Worm (Caenorhabditis elegans) whole organism, late embryonic: ENCODE data around the gene nsph-3.2.

Experiments used
- C08G9.2 ChIP-seq: sonication (generic microtip); optimal IDR thresholded peaks from 2 replicates; lab custom pipeline; 2016; ENCODE audit warnings: mild to moderate bottlenecking, missing genetic modification characterization, moderate library complexity, missing compliant biosample characterization
- C38D4.7 ChIP-seq: fragments of 200-800 bp; sonication (Bioruptor generic); optimal IDR thresholded peaks from 2 replicates; lab custom pipeline; 2018; ENCODE audit warnings: mild to moderate bottlenecking, missing genetic modification characterization, moderate library complexity, missing compliant biosample characterization
- T23F11.4 ChIP-seq: fragments of 200-800 bp; sonication (Bioruptor generic); optimal IDR thresholded peaks from 2 replicates; lab custom pipeline; 2018; ENCODE audit warnings: mild to moderate bottlenecking, missing genetic modification characterization, missing compliant biosample characterization
- Y22D7AL.16 ChIP-seq: sonication (generic microtip); optimal IDR thresholded peaks from 2 replicates; lab custom pipeline; 2016; ENCODE audit warnings: missing genetic modification characterization, missing compliant biosample characterization
- ahr-1 ChIP-seq: sonication (generic microtip); optimal IDR thresholded peaks from 2 replicates; lab custom pipeline; 2016; ENCODE audit warnings: missing genetic modification characterization, missing compliant biosample characterization
- ama-1 ChIP-seq: fragments of 150-350 bp; optimal IDR thresholded peaks from 2 replicates; lab custom pipeline; 2014
- ceh-14 ChIP-seq: sonication (generic microtip); optimal IDR thresholded peaks from 2 replicates; lab custom pipeline; 2016; ENCODE audit warnings: missing genotype, missing genetic modification characterization, missing compliant biosample characterization
- ceh-19 ChIP-seq: fragments of 200-800 bp; sonication (Bioruptor generic); optimal IDR thresholded peaks from 2 replicates; lab custom pipeline; 2018; ENCODE audit warnings: mild to moderate bottlenecking, missing genetic modification characterization, missing compliant biosample characterization
- ceh-2 ChIP-seq: sonication (generic microtip); optimal IDR thresholded peaks from 2 replicates; lab custom pipeline; 2016; ENCODE audit warnings: missing genotype, missing genetic modification characterization, missing compliant biosample characterization
- ceh-22 ChIP-seq: sonication (generic microtip); optimal IDR thresholded peaks from 2 replicates; lab custom pipeline; 2017; ENCODE audit warnings: missing biosample characterization, missing genetic modification characterization
- ceh-24 ChIP-seq: sonication (generic microtip); optimal IDR thresholded peaks from 2 replicates; lab custom pipeline; 2016; ENCODE audit warnings: mild to moderate bottlenecking, missing genetic modification characterization, missing compliant biosample characterization
- ceh-30 ChIP-seq: fragments of 150-350 bp; optimal IDR thresholded peaks from 2 replicates; lab custom pipeline; 2014; ENCODE audit warnings: missing biosample characterization, missing genetic modification characterization
- ceh-31 ChIP-seq: sonication (generic microtip); optimal IDR thresholded peaks from 2 replicates; lab custom pipeline; 2016; ENCODE audit warnings: missing genetic modification characterization, missing compliant biosample characterization
- ceh-34 ChIP-seq: sonication (generic microtip); optimal IDR thresholded peaks from 2 replicates; lab custom pipeline; 2016; ENCODE audit warnings: mild to moderate bottlenecking, missing genetic modification characterization, missing compliant biosample characterization
- ceh-45 ChIP-seq: fragments of 200-800 bp; sonication (Bioruptor generic); IDR thresholded peaks from 2 replicates; pipeline ENCODE4 v1.3.6; 2022; ENCODE audit warnings: missing genetic modification reagents, missing genetic modification characterization, missing compliant biosample characterization
- ceh-6 ChIP-seq: fragments of 200-800 bp; sonication (Bioruptor generic); optimal IDR thresholded peaks from 2 replicates; lab custom pipeline; 2018; ENCODE audit warnings: mild to moderate bottlenecking, missing genetic modification characterization, missing compliant biosample characterization
- dmd-4 ChIP-seq: sonication (generic microtip); optimal IDR thresholded peaks from 2 replicates; lab custom pipeline; 2016; ENCODE audit warnings: borderline replicate concordance, missing genetic modification characterization, missing compliant biosample characterization
- dve-1 ChIP-seq: sonication (generic microtip); optimal IDR thresholded peaks from 2 replicates; lab custom pipeline; 2017; ENCODE audit warnings: antibody characterized with exemption, mild to moderate bottlenecking, missing genetic modification characterization, missing compliant biosample characterization
- elt-4 ChIP-seq: sonication (generic microtip); optimal IDR thresholded peaks from 2 replicates; lab custom pipeline; 2016; ENCODE audit warnings: missing genetic modification characterization, missing compliant biosample characterization
- ets-4 ChIP-seq: sonication (generic microtip); optimal IDR thresholded peaks from 2 replicates; lab custom pipeline; 2016; ENCODE audit warnings: missing genetic modification characterization, missing compliant biosample characterization
- fax-1 ChIP-seq: sonication (generic microtip); optimal IDR thresholded peaks from 2 replicates; lab custom pipeline; 2016; ENCODE audit warnings: missing genotype, missing genetic modification characterization, missing compliant biosample characterization
- fkh-10 ChIP-seq: fragments of 150-350 bp; optimal IDR thresholded peaks from 2 replicates; lab custom pipeline; 2014; ENCODE audit warnings: missing biosample characterization, missing genetic modification reagents, missing genetic modification characterization
- fkh-6 ChIP-seq: sonication (generic microtip); optimal IDR thresholded peaks from 2 replicates; lab custom pipeline; 2016; ENCODE audit warnings: missing genetic modification characterization, missing compliant biosample characterization
- gmeb-2 ChIP-seq: sonication (generic microtip); optimal IDR thresholded peaks from 2 replicates; lab custom pipeline; 2016; ENCODE audit warnings: missing genetic modification characterization, inconsistent platforms, missing compliant biosample characterization
- hlh-13 ChIP-seq: fragments of 200-800 bp; sonication (Bioruptor generic); optimal IDR thresholded peaks from 2 replicates; lab custom pipeline; 2018; ENCODE audit warnings: mild to moderate bottlenecking, missing genetic modification characterization, missing compliant biosample characterization
- hlh-15 ChIP-seq: sonication (generic microtip); optimal IDR thresholded peaks from 2 replicates; lab custom pipeline; 2016; ENCODE audit warnings: missing genetic modification characterization, missing compliant biosample characterization
- hlh-30 ChIP-seq: sonication (generic microtip); optimal IDR thresholded peaks from 2 replicates; lab custom pipeline; 2017; ENCODE audit warnings: antibody characterized with exemption, missing genetic modification characterization, missing compliant biosample characterization; ENCODE audit not compliant: insufficient read depth
- lim-6 ChIP-seq: sonication (generic microtip); optimal IDR thresholded peaks from 2 replicates; lab custom pipeline; 2016; ENCODE audit warnings: missing genetic modification characterization, missing compliant biosample characterization
- lin-11 ChIP-seq: fragments of 200-800 bp; sonication (Bioruptor generic); optimal IDR thresholded peaks from 2 replicates; lab custom pipeline; 2018; ENCODE audit warnings: mild to moderate bottlenecking, missing genetic modification characterization, missing compliant biosample characterization
- nfya-1 ChIP-seq: sonication (generic microtip); optimal IDR thresholded peaks from 2 replicates; lab custom pipeline; 2017; ENCODE audit warnings: missing genetic modification characterization, mild to moderate bottlenecking, missing compliant biosample characterization, antibody characterized with exemption, moderate library complexity
- nhr-11 ChIP-seq: fragments of 150-350 bp; optimal IDR thresholded peaks from 2 replicates; lab custom pipeline; 2014; ENCODE audit warnings: missing biosample characterization, missing genetic modification characterization
- nhr-232 ChIP-seq: sonication (generic microtip); optimal IDR thresholded peaks from 2 replicates; lab custom pipeline; 2016; ENCODE audit warnings: missing genetic modification characterization, missing compliant biosample characterization
- npax-4 ChIP-seq: sonication (generic microtip); optimal IDR thresholded peaks from 2 replicates; lab custom pipeline; 2016; ENCODE audit warnings: missing genetic modification characterization, missing compliant biosample characterization
- odd-2 ChIP-seq: sonication (generic microtip); optimal IDR thresholded peaks from 2 replicates; lab custom pipeline; 2017; ENCODE audit warnings: antibody characterized with exemption, mild to moderate bottlenecking, missing genetic modification characterization, missing compliant biosample characterization
- pag-3 ChIP-seq: sonication (generic microtip); optimal IDR thresholded peaks from 2 replicates; lab custom pipeline; 2016; ENCODE audit warnings: missing compliant biosample characterization, missing genetic modification characterization, borderline replicate concordance
- pat-9 ChIP-seq: fragments of 200-800 bp; sonication (Bioruptor generic); optimal IDR thresholded peaks from 2 replicates; lab custom pipeline; 2018; ENCODE audit warnings: mild to moderate bottlenecking, missing genetic modification characterization, moderate library complexity, missing compliant biosample characterization
- pax-1 ChIP-seq: fragments of 150-350 bp; optimal IDR thresholded peaks from 2 replicates; lab custom pipeline; 2014; ENCODE audit warnings: missing biosample characterization, missing genetic modification characterization
- pros-1 ChIP-seq: fragments of 150-350 bp; optimal IDR thresholded peaks from 2 replicates; lab custom pipeline; 2014; ENCODE audit warnings: missing biosample characterization, missing genetic modification reagents, missing genetic modification characterization
- ref-2 ChIP-seq: sonication (generic microtip); optimal IDR thresholded peaks from 2 replicates; lab custom pipeline; 2016; ENCODE audit warnings: missing genetic modification characterization, missing compliant biosample characterization
- rnt-1 ChIP-seq: sonication (generic microtip); optimal IDR thresholded peaks from 2 replicates; lab custom pipeline; 2016; ENCODE audit warnings: missing genetic modification characterization, missing compliant biosample characterization
- sdc-2 ChIP-seq: sonication (generic microtip); optimal IDR thresholded peaks from 2 replicates; lab custom pipeline; 2016; ENCODE audit warnings: missing genotype, missing genetic modification characterization, missing compliant biosample characterization
- syd-9 ChIP-seq: sonication (generic microtip); optimal IDR thresholded peaks from 2 replicates; lab custom pipeline; 2016; ENCODE audit warnings: mild to moderate bottlenecking, missing genetic modification characterization, moderate library complexity, missing compliant biosample characterization
- tbx-7 ChIP-seq: sonication (generic microtip); optimal IDR thresholded peaks from 2 replicates; lab custom pipeline; 2016; ENCODE audit warnings: missing genotype, missing genetic modification characterization, missing compliant biosample characterization
- unc-55 ChIP-seq: sonication (generic microtip); optimal IDR thresholded peaks from 2 replicates; lab custom pipeline; 2017; ENCODE audit warnings: missing biosample characterization, missing genetic modification reagents, missing genetic modification characterization
- zip-5 ChIP-seq: sonication (generic microtip); optimal IDR thresholded peaks from 2 replicates; lab custom pipeline; 2016; ENCODE audit warnings: missing genetic modification characterization, missing compliant biosample characterization

The nsph-3.2 gene

DNA sequence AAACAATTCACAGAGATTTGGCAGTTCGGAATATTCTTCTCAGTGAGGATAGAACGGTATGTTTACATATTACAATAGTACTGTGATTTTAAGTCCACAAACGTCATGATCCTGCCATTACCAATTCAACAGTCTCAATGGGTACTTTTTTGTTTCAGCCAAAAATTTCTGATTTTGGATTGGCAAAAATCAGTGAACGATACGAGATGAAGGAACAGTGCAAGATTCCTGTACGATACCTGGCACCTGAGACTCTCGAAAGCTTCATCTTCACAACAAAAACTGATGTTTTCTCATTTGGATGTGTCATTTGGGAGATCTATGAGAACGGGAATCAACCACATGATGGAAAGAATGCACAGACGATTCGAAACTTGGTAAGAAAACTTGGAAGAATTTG lies 34.7 kb upstream of the nsph-3.2 start:
- no peak for TF ChIP-seq npax-4 (tag; lab: Kevin White, UChicago)
- TF ChIP-seq pat-9 (tag; lab: Kevin White, UChicago) = no peak
- TF ChIP-seq pax-1 (tag; lab: Kevin White, UChicago) = no peak
- no peak for TF ChIP-seq odd-2 (tag; lab: Kevin White, UChicago)
- TF ChIP-seq ceh-45 (GFP tag; lab: Robert Waterston, UW) = no peak
- no peak for TF ChIP-seq gmeb-2 (tag; lab: Kevin White, UChicago)
- TF ChIP-seq ahr-1 (tag; lab: Kevin White, UChicago) = no peak
- no peak for TF ChIP-seq ama-1
- TF ChIP-seq T23F11.4 (GFP tag; lab: Kevin White, UChicago) = no peak
- no peak for TF ChIP-seq ceh-22 (tag; lab: Kevin White, UChicago)
- no peak for TF ChIP-seq nhr-11 (tag; lab: Kevin White, UChicago)
- TF ChIP-seq dmd-4 (tag; lab: Kevin White, UChicago) = no peak
- TF ChIP-seq rnt-1 (tag; lab: Kevin White, UChicago) = no peak

DNA sequence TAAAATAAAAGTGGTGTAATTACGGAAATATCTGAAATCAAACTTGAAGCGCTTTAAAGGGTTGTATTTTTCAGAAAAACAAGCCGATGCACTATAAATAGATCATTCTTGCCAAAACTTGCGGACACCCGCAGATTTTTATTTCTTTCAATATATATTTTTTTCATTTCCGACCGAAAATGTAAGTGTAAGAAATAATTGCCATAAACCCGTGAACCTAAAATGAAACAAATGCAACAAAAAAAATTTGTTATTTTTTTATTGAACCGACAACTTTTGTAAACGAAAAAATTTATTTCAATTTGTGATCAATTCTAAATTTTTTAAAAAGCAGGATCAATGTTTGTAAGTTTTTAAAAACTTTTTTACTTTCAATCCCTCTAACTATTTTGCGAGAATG lies 31.9 kb upstream of the nsph-3.2 start, which contains the start of gene W01B6.6:
W01B6.6 (plus strand) TSS at position 301 of the 400 bp plus-strand sequence.
- TF ChIP-seq syd-9 = no peak
- TF ChIP-seq nhr-232 = no peak
- TF ChIP-seq C38D4.7 (GFP tag; lab: Kevin White, UChicago) = no peak
- no peak for TF ChIP-seq ceh-30 (tag; lab: Kevin White, UChicago)
- TF ChIP-seq elt-4 (tag; lab: Kevin White, UChicago) = no peak
- no peak for TF ChIP-seq tbx-7 (tag; lab: Kevin White, UChicago)
- no peak for TF ChIP-seq ceh-19
- no peak for TF ChIP-seq fkh-10 (GFP tag; lab: Kevin White, UChicago)
- no peak for TF ChIP-seq zip-5 (tag; lab: Kevin White, UChicago)
- no peak for TF ChIP-seq ceh-14 (tag; lab: Kevin White, UChicago)
- no peak for TF ChIP-seq fax-1 (tag; lab: Kevin White, UChicago)
- no peak for TF ChIP-seq dve-1 (tag; lab: Kevin White, UChicago)
- TF ChIP-seq pros-1 (tag; lab: Kevin White, UChicago) = no peak
- TF ChIP-seq ceh-6 (GFP tag; lab: Kevin White, UChicago) = no peak
- TF ChIP-seq ceh-34 (tag; lab: Kevin White, UChicago) = no peak

DNA sequence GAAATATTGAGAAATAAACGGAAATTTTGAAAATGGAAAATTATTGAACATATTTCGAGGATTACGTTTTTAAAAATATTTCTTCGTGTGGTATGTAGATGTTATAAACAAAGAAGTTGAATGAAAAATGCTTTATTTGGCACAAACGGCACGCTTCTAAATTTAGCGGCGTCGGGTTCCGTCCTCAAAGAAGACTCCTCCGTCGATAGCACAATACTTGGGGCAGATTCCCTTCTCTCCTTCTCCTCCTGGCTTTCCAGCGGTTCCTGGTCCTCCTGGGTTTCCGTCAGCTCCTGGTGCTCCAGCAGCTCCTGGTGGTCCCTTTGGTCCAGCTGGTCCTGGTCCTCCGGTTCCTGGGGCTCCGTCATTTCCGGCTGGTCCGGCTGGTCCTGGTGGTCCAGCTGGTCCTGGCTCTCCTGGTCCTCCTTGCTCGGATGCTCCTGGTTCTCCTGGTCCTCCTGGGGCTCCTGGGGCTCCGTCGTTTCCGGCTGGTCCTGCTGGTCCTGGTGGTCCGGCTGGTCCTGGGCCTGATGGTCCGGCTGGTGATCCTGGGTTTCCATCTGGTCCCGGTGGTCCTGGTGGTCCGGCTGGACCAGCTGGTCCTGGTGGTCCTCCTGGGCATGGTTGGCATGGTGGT lies 28.2 kb upstream of the nsph-3.2 start, which contains the start of gene W01B6.8:
W01B6.8 (minus strand) TSS at position 51 of the 637 bp plus-strand sequence.
- no peak for TF ChIP-seq ceh-24 (tag; lab: Kevin White, UChicago)
- TF ChIP-seq syd-9 = peak; percentile 9
- no peak for TF ChIP-seq hlh-15 (tag; lab: Kevin White, UChicago)
- no peak for TF ChIP-seq ref-2 (tag; lab: Kevin White, UChicago)
- TF ChIP-seq sdc-2 (tag; lab: Kevin White, UChicago) = no peak
- no peak for TF ChIP-seq hlh-30 (tag; lab: Kevin White, UChicago)
- TF ChIP-seq lin-11 (tag; lab: Kevin White, UChicago) = no peak
- TF ChIP-seq elt-4 (tag; lab: Kevin White, UChicago) = peak; percentile 2

DNA sequence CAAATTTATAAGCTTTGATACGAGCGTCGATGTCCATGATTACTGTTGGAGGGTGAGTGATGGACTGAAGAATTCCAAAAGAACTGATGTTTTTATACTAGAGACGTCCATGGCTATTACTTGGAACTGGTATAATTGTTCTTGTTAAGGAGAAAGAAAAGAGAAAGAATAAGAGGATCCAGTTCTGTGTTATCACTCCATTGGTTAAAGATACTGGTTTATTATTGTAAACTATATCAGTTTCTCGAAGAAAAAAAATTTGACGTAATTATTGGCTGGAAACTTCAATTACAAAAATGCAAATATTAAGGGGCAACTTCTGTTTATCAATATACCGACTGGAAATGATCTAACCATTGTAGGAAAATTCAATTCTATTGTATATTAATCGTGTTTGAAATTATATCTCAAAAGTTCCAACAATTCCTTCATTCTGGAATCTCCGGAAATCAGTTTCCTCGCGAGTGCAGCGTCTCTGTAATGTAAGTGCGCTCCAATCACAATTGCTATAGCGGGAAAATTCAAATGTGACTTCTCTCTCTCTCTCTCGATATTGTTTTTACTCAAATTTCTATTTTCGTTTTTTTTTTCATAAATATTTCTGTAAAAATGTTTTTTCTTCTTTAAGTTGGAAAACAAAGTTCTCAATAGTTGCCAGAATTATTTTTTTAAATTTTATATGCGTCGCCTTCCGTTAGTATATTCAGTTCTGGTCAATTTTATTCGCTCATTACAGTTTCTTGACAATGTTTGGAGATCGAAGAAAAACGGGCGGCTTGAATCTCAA lies 27.1 kb upstream of the nsph-3.2 start, which contains the start of the genes col-2 and ndc-80:
col-2 (minus strand) TSS at position 51 of the 787 bp plus-strand sequence.
ndc-80 (plus strand) TSS at position 737 of the 787 bp plus-strand sequence.
- peak; percentile 51 for TF ChIP-seq nfya-1
- no peak for TF ChIP-seq hlh-13 (GFP tag; lab: Kevin White, UChicago)
- peak; percentile 63 for TF ChIP-seq C08G9.2 (tag; lab: Kevin White, UChicago)
- peak; percentile 25 for TF ChIP-seq rnt-1 (tag; lab: Kevin White, UChicago)
- peak; percentile 90 for TF ChIP-seq ceh-31 (tag; lab: Kevin White, UChicago)
- peak; percentile 67 for TF ChIP-seq ceh-2
- peak; percentile 33 for TF ChIP-seq lim-6 (tag; lab: Kevin White, UChicago)
- TF ChIP-seq zip-5 (tag; lab: Kevin White, UChicago) = peak; percentile 49
- TF ChIP-seq ets-4 (tag; lab: Kevin White, UChicago) = peak; percentile 72
- no peak for TF ChIP-seq Y22D7AL.16 (tag; lab: Kevin White, UChicago)
- peak; percentile 36 for TF ChIP-seq fkh-6 (tag; lab: Kevin White, UChicago)
- TF ChIP-seq pag-3 (tag; lab: Kevin White, UChicago) = no peak
- no peak for TF ChIP-seq ahr-1 (tag; lab: Kevin White, UChicago)
- TF ChIP-seq tbx-7 (tag; lab: Kevin White, UChicago) = peak; percentile 57
- TF ChIP-seq ceh-34 (tag; lab: Kevin White, UChicago) = peak; percentile 57
- TF ChIP-seq unc-55 (GFP tag; lab: Kevin White, UChicago) = no peak
